Fruit fly (Drosophila melanogaster) whole organism, embryonic: ENCODE measurements around the gene CG11581.

Experiments used
- Bdp1 ChIP-seq: fragments of 200-800 bp; sonication (Bioruptor generic); optimal IDR thresholded peaks from 3 replicates; lab custom pipeline; 2016; ENCODE audit warnings: missing biosample characterization, missing genetic modification characterization
- BtbVII ChIP-seq: fragments of 200-800 bp; sonication (Bioruptor generic); optimal IDR thresholded peaks from 3 replicates; lab custom pipeline; 2017; ENCODE audit warnings: missing biosample characterization, mild to moderate bottlenecking, missing genetic modification characterization
- CG10267 ChIP-seq: fragments of 200-800 bp; sonication (Bioruptor generic); optimal IDR thresholded peaks from 2 replicates; lab custom pipeline; 2018; ENCODE audit warnings: missing biosample characterization, mild to moderate bottlenecking, missing genetic modification characterization, moderate library complexity
- CG10274 ChIP-seq: fragments of 200-800 bp; sonication (Bioruptor generic); optimal IDR thresholded peaks from 3 replicates; lab custom pipeline; 2017; ENCODE audit warnings: missing biosample characterization, mild to moderate bottlenecking, missing genetic modification characterization
- CG11247 ChIP-seq: fragments of 200-800 bp; sonication (Bioruptor generic); IDR thresholded peaks from 2 replicates; pipeline ENCODE4 v1.3.6; 2022; ENCODE audit warnings: missing biosample characterization, missing genetic modification characterization
- CG11695 ChIP-seq: fragments of 200-800 bp; sonication (Bioruptor generic); IDR thresholded peaks from 3 replicates; pipeline ENCODE4 v1.3.6; 2022; ENCODE audit warnings: missing biosample characterization, missing genetic modification characterization
- CG12071 ChIP-seq: fragments of 200-800 bp; sonication (Bioruptor generic); optimal IDR thresholded peaks from 3 replicates; lab custom pipeline; 2018; ENCODE audit warnings: missing biosample characterization, mild to moderate bottlenecking, missing genetic modification characterization
- CG12219 ChIP-seq: fragments of 200-800 bp; sonication (Bioruptor generic); optimal IDR thresholded peaks from 3 replicates; lab custom pipeline; 2018; ENCODE audit warnings: missing biosample characterization, mild to moderate bottlenecking, missing genetic modification characterization
- CG1233 ChIP-seq: fragments of 200-800 bp; sonication (Bioruptor generic); optimal IDR thresholded peaks from 4 replicates; lab custom pipeline; 2018; ENCODE audit warnings: missing biosample characterization, mild to moderate bottlenecking, missing genetic modification characterization
- CG13296 ChIP-seq: fragments of 200-800 bp; sonication (Bioruptor generic); optimal IDR thresholded peaks from 3 replicates; lab custom pipeline; 2018; ENCODE audit warnings: missing biosample characterization, mild to moderate bottlenecking, missing genetic modification characterization
- CG13775 ChIP-seq: fragments of 200-800 bp; sonication (Bioruptor generic); optimal IDR thresholded peaks from 3 replicates; lab custom pipeline; 2017; ENCODE audit warnings: missing biosample characterization, mild to moderate bottlenecking, missing genetic modification characterization
- CG14014 ChIP-seq: fragments of 200-800 bp; sonication (Bioruptor generic); IDR thresholded peaks from 2 replicates; pipeline ENCODE4 v1.3.6; 2022; ENCODE audit warnings: missing biosample characterization, missing genetic modification characterization
- CG14860 ChIP-seq: fragments of 200-800 bp; sonication (Bioruptor generic); IDR thresholded peaks from 3 replicates; pipeline ENCODE4 v1.3.6; 2022; ENCODE audit warnings: missing biosample characterization, missing genetic modification characterization; ENCODE audit not compliant: partially characterized antibody
- CG15269 ChIP-seq: fragments of 200-800 bp; sonication (Bioruptor generic); optimal IDR thresholded peaks from 2 replicates; lab custom pipeline; 2018; ENCODE audit warnings: missing biosample characterization, mild to moderate bottlenecking, missing genetic modification characterization, moderate library complexity
- CG15696 ChIP-seq: fragments of 200-800 bp; sonication (Bioruptor generic); optimal IDR thresholded peaks from 2 replicates; lab custom pipeline; 2019; ENCODE audit warnings: missing biosample characterization, mild to moderate bottlenecking, missing genetic modification characterization, moderate library complexity
- CG17361 ChIP-seq: fragments of 200-800 bp; sonication (Bioruptor generic); IDR thresholded peaks from 3 replicates; pipeline ENCODE4 v1.3.6; 2022; ENCODE audit warnings: missing biosample characterization, missing genetic modification characterization
- CG18476 ChIP-seq: fragments of 200-800 bp; sonication (Bioruptor generic); optimal IDR thresholded peaks from 2 replicates; lab custom pipeline; 2016; ENCODE audit warnings: missing biosample characterization, mild to moderate bottlenecking, missing genetic modification characterization
- CG18619 ChIP-seq: fragments of 200-800 bp; sonication (Bioruptor generic); optimal IDR thresholded peaks from 3 replicates; lab custom pipeline; 2017; ENCODE audit warnings: missing biosample characterization, mild to moderate bottlenecking, missing genetic modification characterization
- CG3281 ChIP-seq: fragments of 200-800 bp; sonication (Bioruptor generic); optimal IDR thresholded peaks from 3 replicates; lab custom pipeline; 2017; ENCODE audit warnings: missing biosample characterization, mild to moderate bottlenecking, missing genetic modification characterization
- CG3847 ChIP-seq: fragments of 200-800 bp; sonication (Bioruptor generic); IDR thresholded peaks from 2 replicates; pipeline ENCODE4 v1.3.6; 2022; ENCODE audit warnings: missing biosample characterization, missing genetic modification characterization
- CG4404 ChIP-seq: fragments of 200-800 bp; sonication (Bioruptor generic); IDR thresholded peaks from 2 replicates; pipeline ENCODE4 v1.3.6; 2022; ENCODE audit warnings: missing biosample characterization, missing genetic modification characterization
- CG4820 ChIP-seq: fragments of 200-800 bp; sonication (Bioruptor generic); optimal IDR thresholded peaks from 3 replicates; lab custom pipeline; 2016; ENCODE audit warnings: missing biosample characterization, missing genetic modification characterization
- CG7556 ChIP-seq: fragments of 200-800 bp; sonication (Bioruptor generic); optimal IDR thresholded peaks from 2 replicates; lab custom pipeline; 2017; ENCODE audit warnings: missing biosample characterization, mild to moderate bottlenecking, missing genetic modification characterization
- CG9727 ChIP-seq: fragments of 200-800 bp; sonication (Bioruptor generic); optimal IDR thresholded peaks from 3 replicates; lab custom pipeline; 2017; ENCODE audit warnings: missing biosample characterization, mild to moderate bottlenecking, missing genetic modification characterization
- Chrac-16 ChIP-seq: fragments of 200-800 bp; sonication (Bioruptor generic); optimal IDR thresholded peaks from 3 replicates; lab custom pipeline; 2016; ENCODE audit warnings: missing biosample characterization, missing genetic modification characterization
- CkIIα-i1 ChIP-seq: fragments of 200-800 bp; sonication (Bioruptor generic); IDR thresholded peaks from 2 replicates; pipeline ENCODE4 v1.3.6; 2022; ENCODE audit warnings: missing biosample characterization, missing genetic modification characterization
- CrebB ChIP-seq: fragments of 200-800 bp; sonication (Bioruptor generic); optimal IDR thresholded peaks from 3 replicates; lab custom pipeline; 2018; ENCODE audit warnings: missing biosample characterization, mild to moderate bottlenecking, missing genetic modification characterization
- Dad ChIP-seq: fragments of 200-800 bp; sonication (Bioruptor generic); optimal IDR thresholded peaks from 3 replicates; lab custom pipeline; 2016; ENCODE audit warnings: missing biosample characterization, missing genetic modification characterization
- Hr51 ChIP-seq, 2 experiments: fragments of 200-800 bp; sonication (Bioruptor generic); optimal IDR thresholded peaks; 2 replicates in 1 of 2; 3 replicates in 1 of 2; lab custom pipeline; 2016 to 2018; ENCODE audit warnings: missing biosample characterization in 2 of 2, missing genetic modification characterization in 2 of 2, mild to moderate bottlenecking in 1 of 2, moderate library complexity in 1 of 2
- Taf1 ChIP-seq: fragments of 200-800 bp; sonication (Bioruptor generic); IDR thresholded peaks from 2 replicates; pipeline ENCODE4 v1.3.6; 2022; ENCODE audit warnings: missing biosample characterization, missing genetic modification characterization
- Trl ChIP-seq, 3 experiments: fragments of >200 bp in 2 of 3; fragments of 200-800 bp in 1 of 3; sonication (Bioruptor generic) in 1 of 3; optimal IDR thresholded peaks; 2 replicates in 1 of 3; 3 replicates in 2 of 3; lab custom pipeline; 2016 to 2017; ENCODE audit warnings: missing biosample characterization in 1 of 3, missing genetic modification characterization in 1 of 3
- Xrp1 ChIP-seq: fragments of 200-800 bp; sonication (Bioruptor generic); IDR thresholded peaks from 2 replicates; pipeline ENCODE4 v1.3.6; 2022; ENCODE audit warnings: missing biosample characterization, missing genetic modification characterization
- al ChIP-seq: fragments of 200-800 bp; sonication (Bioruptor generic); IDR thresholded peaks from 2 replicates; pipeline ENCODE4 v1.3.6; 2022; ENCODE audit warnings: missing biosample characterization, missing genetic modification characterization
- bab2 ChIP-seq: fragments of 200-800 bp; sonication (Bioruptor generic); optimal IDR thresholded peaks from 2 replicates; lab custom pipeline; 2016; ENCODE audit warnings: missing biosample characterization, missing genetic modification characterization
- chif ChIP-seq, 2 experiments: fragments of 200-800 bp; sonication (Bioruptor generic); optimal IDR thresholded peaks; 3 replicates each; lab custom pipeline; 2016; ENCODE audit warnings: missing biosample characterization in 2 of 2, missing genetic modification characterization in 2 of 2
- chn ChIP-seq: fragments of 200-800 bp; sonication (Bioruptor generic); optimal IDR thresholded peaks from 2 replicates; lab custom pipeline; 2016; ENCODE audit warnings: missing biosample characterization, missing genetic modification characterization
- cwo ChIP-seq: fragments of 200-800 bp; sonication (Bioruptor generic); optimal IDR thresholded peaks from 3 replicates; lab custom pipeline; 2017; ENCODE audit warnings: missing biosample characterization, missing genetic modification characterization, mild to moderate bottlenecking, moderate library complexity, missing genetic modification reagents
- da ChIP-seq: fragments of 200-800 bp; sonication (Bioruptor generic); optimal IDR thresholded peaks from 2 replicates; lab custom pipeline; 2016; ENCODE audit warnings: missing biosample characterization, missing genetic modification characterization
- fu2 ChIP-seq: fragments of 200-800 bp; sonication (Bioruptor generic); optimal IDR thresholded peaks from 2 replicates; lab custom pipeline; 2016; ENCODE audit warnings: missing biosample characterization, missing genetic modification characterization
- gsb ChIP-seq: fragments of 200-800 bp; sonication (Bioruptor generic); IDR thresholded peaks from 2 replicates; pipeline ENCODE4 v1.3.6; 2022; ENCODE audit warnings: missing biosample characterization, missing genetic modification characterization
- hth ChIP-seq: fragments of >200 bp; optimal IDR thresholded peaks from 2 replicates; lab custom pipeline; 2017; ENCODE audit warnings: inconsistent platforms
- ind ChIP-seq: fragments of 200-800 bp; sonication (Bioruptor generic); optimal IDR thresholded peaks from 3 replicates; lab custom pipeline; 2016; ENCODE audit warnings: missing biosample characterization, missing genetic modification characterization
- lab ChIP-seq: fragments of 200-800 bp; sonication (Bioruptor generic); optimal IDR thresholded peaks from 3 replicates; lab custom pipeline; 2017; ENCODE audit warnings: missing biosample characterization, missing genetic modification characterization, mild to moderate bottlenecking, moderate library complexity, missing genetic modification reagents
- pho ChIP-seq: fragments of 200-800 bp; sonication (Bioruptor generic); optimal IDR thresholded peaks from 2 replicates; lab custom pipeline; 2016; ENCODE audit warnings: missing biosample characterization, missing genetic modification characterization
- row ChIP-seq: fragments of 200-800 bp; sonication (Bioruptor generic); IDR thresholded peaks from 3 replicates; pipeline ENCODE4 v1.3.6; 2022; ENCODE audit warnings: missing biosample characterization, missing genetic modification characterization
- schlank ChIP-seq: fragments of 200-800 bp; sonication (Bioruptor generic); optimal IDR thresholded peaks from 2 replicates; lab custom pipeline; 2018; ENCODE audit warnings: missing biosample characterization, mild to moderate bottlenecking, missing genetic modification characterization
- slbo ChIP-seq: fragments of 200-800 bp; sonication (Bioruptor generic); IDR thresholded peaks from 2 replicates; pipeline ENCODE4 v1.3.6; 2022; ENCODE audit warnings: missing biosample characterization, missing genetic modification characterization
- ssp ChIP-seq: fragments of 200-800 bp; sonication (Bioruptor generic); IDR thresholded peaks from 2 replicates; pipeline ENCODE4 v1.3.6; 2022; ENCODE audit warnings: missing biosample characterization, missing genetic modification characterization
- zen ChIP-seq: fragments of 200-800 bp; sonication (Bioruptor generic); optimal IDR thresholded peaks from 3 replicates; lab custom pipeline; 2018; ENCODE audit warnings: missing biosample characterization, mild to moderate bottlenecking, missing genetic modification characterization, moderate library complexity
- zfh2 ChIP-seq: fragments of 200-800 bp; sonication (Bioruptor generic); optimal IDR thresholded peaks from 2 replicates; lab custom pipeline; 2016; ENCODE audit warnings: missing biosample characterization, missing genetic modification characterization

CG11581 gene

dm6 chrX:14169068-14169642 is 7.6 kb upstream of the CG11581 start, which contains the start of gene CG12480 (continued):
- TF ChIP-seq CG18476 (GFP tag; lab: Kevin White, UChicago): peak; percentile 37
- peak; percentile 64 for TF ChIP-seq gsb (GFP tag; lab: Robert Waterston, UW)
- TF ChIP-seq chif (GFP tag; optimal IDR thresholded peaks at IDR 0.05; lab: Kevin White, UChicago): peak in 1 of 2 experiments; percentile 0
- TF ChIP-seq Trl (optimal IDR thresholded peaks at IDR 0.05; lab: Kevin White, UChicago): no peak
- TF ChIP-seq Trl (GFP tag; optimal IDR thresholded peaks at IDR 0.05; lab: Kevin White, UChicago): peak; percentile 4
- no peak for TF ChIP-seq CG15696 (tag; lab: Kevin White, UChicago)
- no peak for TF ChIP-seq Bdp1 (GFP tag; lab: Kevin White, UChicago)
- peak; percentile 38; the same call in 1 of the 2 replicates for TF ChIP-seq CG4404
- TF ChIP-seq CG14860: no peak
- peak; percentile 27 for TF ChIP-seq cwo (GFP tag; lab: Kevin White, UChicago)
- TF ChIP-seq Dad (GFP tag; lab: Kevin White, UChicago): no peak
- no peak for TF ChIP-seq CkIIα-i1 (GFP tag; lab: Robert Waterston, UW)
- no peak for TF ChIP-seq da (GFP tag; lab: Kevin White, UChicago)
- TF ChIP-seq Hr51 (GFP tag; optimal IDR thresholded peaks at IDR 0.05; lab: Kevin White, UChicago): peak; percentile 10 to 26
- TF ChIP-seq CG11247: peak; percentile 47; the same call in 1 of the 2 replicates
- peak; percentile 5 for TF ChIP-seq Chrac-16 (GFP tag; lab: Kevin White, UChicago)
- no peak for TF ChIP-seq zen
- peak; percentile 26 for TF ChIP-seq CG10274 (GFP tag; lab: Kevin White, UChicago)
- TF ChIP-seq schlank (tag; lab: Kevin White, UChicago): peak; percentile 55
- TF ChIP-seq CG3281 (GFP tag; lab: Kevin White, UChicago): peak; percentile 79
- peak; percentile 3 for TF ChIP-seq CG12219 (GFP tag; lab: Kevin White, UChicago)
- TF ChIP-seq CG1233 (GFP tag; lab: Kevin White, UChicago): peak; percentile 38
- TF ChIP-seq CG9727 (GFP tag; lab: Kevin White, UChicago): peak; percentile 44
- peak; percentile 34 for TF ChIP-seq ind (GFP tag; lab: Kevin White, UChicago)
- TF ChIP-seq BtbVII (GFP tag; lab: Kevin White, UChicago): peak; percentile 60
- TF ChIP-seq CG14014 (GFP tag; lab: Robert Waterston, UW): peak; percentile 58; the same call in 1 of the 2 replicates
- 0 out of 3 replicates have a peak, but pooled peaks have one; percentile 16 for TF ChIP-seq CG17361 (GFP tag; lab: Robert Waterston, UW)
- peak; percentile 51 for TF ChIP-seq CG13296 (GFP tag; lab: Kevin White, UChicago)
- TF ChIP-seq row (GFP tag; lab: Robert Waterston, UW): peak; percentile 57
- TF ChIP-seq al (GFP tag; lab: Robert Waterston, UW): peak; percentile 82
- TF ChIP-seq Xrp1 (GFP tag; lab: Robert Waterston, UW): peak; percentile 32; the same call in 1 of the 2 replicates
- TF ChIP-seq hth: no peak
- TF ChIP-seq CG11695 (GFP tag; lab: Robert Waterston, UW): 0 out of 3 replicates have a peak, but pooled peaks have one; percentile 25
- TF ChIP-seq chn (GFP tag; lab: Kevin White, UChicago): no peak
- peak; percentile 56 for TF ChIP-seq CG15269 (tag; lab: Kevin White, UChicago)
- peak; percentile 75 for TF ChIP-seq Taf1 (GFP tag; lab: Robert Waterston, UW)
- TF ChIP-seq slbo (GFP tag; lab: Robert Waterston, UW): peak; percentile 86
- TF ChIP-seq CrebB: peak; percentile 38
- peak; percentile 70 for TF ChIP-seq lab
- peak; percentile 62 for TF ChIP-seq zfh2
- TF ChIP-seq CG12071: peak; percentile 30
- peak; percentile 4 for TF ChIP-seq CG7556
- no peak for TF ChIP-seq CG4820 (GFP tag; lab: Kevin White, UChicago)
- TF ChIP-seq CG10267 (tag; lab: Kevin White, UChicago): peak; percentile 28
- TF ChIP-seq pho (GFP tag; lab: Kevin White, UChicago): peak; percentile 54
- TF ChIP-seq ssp: no peak
- peak; percentile 43 for TF ChIP-seq CG13775
- peak; percentile 51 for TF ChIP-seq CG18619
- peak; percentile 66 for TF ChIP-seq CG3847 (GFP tag; lab: Robert Waterston, UW)
- peak; percentile 42 for TF ChIP-seq fu2
- peak; percentile 3 for TF ChIP-seq bab2
